Fruit fly (Drosophila melanogaster): ENCODE results near the gene CG31883.

dm6 chr2L:9522766-9523174 is 5.5 kb upstream of the CG31883 start:
- no peak for TF ChIP-seq CG17806 (tag; optimal IDR thresholded peaks at IDR 0.05)
- no peak for TF ChIP-seq Snoo (tag; optimal IDR thresholded peaks at IDR 0.05)
- TF ChIP-seq rn (GFP tag; IDR thresholded peaks at IDR 0.05) = no peak
